Worm (Caenorhabditis elegans) whole organism, L2 larva: ENCODE measurements around the gene dct-16.

Experiments
- C34F6.9 ChIP-seq: fragments of 150-350 bp; optimal IDR thresholded peaks from 2 replicates; lab custom pipeline; 2014; ENCODE audit warnings: missing biosample characterization, missing genetic modification characterization
- R02D3.7 ChIP-seq: fragments of 150-350 bp; optimal IDR thresholded peaks from 2 replicates; lab custom pipeline; 2014; ENCODE audit warnings: missing biosample characterization, missing genetic modification characterization
- alr-1 ChIP-seq: fragments of 150-350 bp; optimal IDR thresholded peaks from 2 replicates; lab custom pipeline; 2014; ENCODE audit warnings: missing biosample characterization, missing genetic modification characterization
- aly-2 ChIP-seq: fragments of 150-350 bp; optimal IDR thresholded peaks from 2 replicates; lab custom pipeline; 2014; ENCODE audit warnings: missing biosample characterization, missing genetic modification characterization
- ama-1 ChIP-seq: fragments of 150-350 bp; optimal IDR thresholded peaks from 2 replicates; lab custom pipeline; 2018; ENCODE audit warnings: inconsistent platforms
- blmp-1 ChIP-seq: sonication (generic microtip); optimal IDR thresholded peaks from 2 replicates; lab custom pipeline; 2017; ENCODE audit warnings: missing genetic modification characterization, mild to moderate bottlenecking, missing compliant biosample characterization, antibody characterized with exemption, moderate library complexity; ENCODE audit not compliant: insufficient read depth
- ceh-82 ChIP-seq: fragments of 150-350 bp; optimal IDR thresholded peaks from 2 replicates; lab custom pipeline; 2014; ENCODE audit warnings: missing biosample characterization, missing genetic modification characterization
- crh-2 ChIP-seq: sonication (generic microtip); optimal IDR thresholded peaks from 2 replicates; lab custom pipeline; 2017; ENCODE audit warnings: missing biosample characterization, missing genetic modification characterization
- dmd-4 ChIP-seq: sonication (generic microtip); optimal IDR thresholded peaks from 2 replicates; lab custom pipeline; 2017; ENCODE audit warnings: missing biosample characterization, missing genetic modification characterization
- egl-27 ChIP-seq: sonication (generic microtip); optimal IDR thresholded peaks from 3 replicates; lab custom pipeline; 2017; ENCODE audit warnings: missing biosample characterization, missing genetic modification reagents, missing genetic modification characterization
- elt-3 ChIP-seq: sonication (generic microtip); optimal IDR thresholded peaks from 2 replicates; lab custom pipeline; 2017; ENCODE audit warnings: missing biosample characterization, missing genetic modification characterization
- fos-1 ChIP-seq: fragments of 150-350 bp; optimal IDR thresholded peaks from 2 replicates; lab custom pipeline; 2014; ENCODE audit warnings: missing biosample characterization, missing genetic modification characterization
- gmeb-1 ChIP-seq: fragments of 150-350 bp; optimal IDR thresholded peaks from 2 replicates; lab custom pipeline; 2014; ENCODE audit warnings: missing biosample characterization, missing genetic modification characterization
- lin-39 ChIP-seq: fragments of 150-350 bp; optimal IDR thresholded peaks from 2 replicates; lab custom pipeline; 2014; ENCODE audit warnings: missing biosample characterization, missing genetic modification reagents, missing genetic modification characterization
- mbf-1 ChIP-seq: sonication (generic microtip); optimal IDR thresholded peaks from 2 replicates; lab custom pipeline; 2017; ENCODE audit warnings: missing biosample characterization, missing genetic modification characterization
- nhr-10 ChIP-seq: sonication (generic microtip); optimal IDR thresholded peaks from 2 replicates; lab custom pipeline; 2017; ENCODE audit warnings: missing biosample characterization, missing genetic modification characterization
- nhr-12 ChIP-seq: fragments of 150-350 bp; optimal IDR thresholded peaks from 2 replicates; lab custom pipeline; 2014; ENCODE audit warnings: missing biosample characterization, missing genetic modification characterization
- nhr-21 ChIP-seq: fragments of 150-350 bp; optimal IDR thresholded peaks from 2 replicates; lab custom pipeline; 2014; ENCODE audit warnings: missing biosample characterization, missing genetic modification characterization
- nhr-237 ChIP-seq: fragments of 150-350 bp; optimal IDR thresholded peaks from 2 replicates; lab custom pipeline; 2014; ENCODE audit warnings: missing biosample characterization, missing genetic modification characterization
- nhr-25 ChIP-seq: fragments of 150-350 bp; sonication (generic microtip); optimal IDR thresholded peaks from 3 replicates; lab custom pipeline; 2014; ENCODE audit warnings: missing biosample characterization, missing genetic modification characterization
- nhr-77 ChIP-seq: fragments of 150-350 bp; optimal IDR thresholded peaks from 2 replicates; lab custom pipeline; 2014; ENCODE audit warnings: missing biosample characterization, missing genetic modification characterization
- sem-4 ChIP-seq: fragments of 150-350 bp; optimal IDR thresholded peaks from 2 replicates; lab custom pipeline; 2014; ENCODE audit warnings: missing biosample characterization, missing genetic modification reagents, missing genetic modification characterization
- sma-3 ChIP-seq: sonication (generic microtip); optimal IDR thresholded peaks from 2 replicates; lab custom pipeline; 2016; ENCODE audit warnings: missing genetic modification reagents, missing genetic modification characterization, missing compliant biosample characterization
- sma-9 ChIP-seq, 2 experiments: fragments of 150-350 bp in 1 of 2; sonication (generic microtip) in 1 of 2; optimal IDR thresholded peaks; 2 replicates each; lab custom pipeline; 2014 to 2016; ENCODE audit warnings: missing genetic modification characterization in 2 of 2, mild to moderate bottlenecking in 1 of 2, missing biosample characterization in 1 of 2, missing compliant biosample characterization in 1 of 2, missing genetic modification reagents in 1 of 2, moderate library complexity in 1 of 2
- unc-39 ChIP-seq: fragments of 150-350 bp; optimal IDR thresholded peaks from 2 replicates; lab custom pipeline; 2014; ENCODE audit warnings: missing biosample characterization, missing genetic modification characterization
- zag-1 ChIP-seq: fragments of 150-350 bp; optimal IDR thresholded peaks from 2 replicates; lab custom pipeline; 2014; ENCODE audit warnings: missing biosample characterization, missing genetic modification characterization
- ztf-4 ChIP-seq: fragments of 150-350 bp; optimal IDR thresholded peaks from 2 replicates; lab custom pipeline; 2014; ENCODE audit warnings: missing biosample characterization, missing genetic modification characterization

dct-16 gene

DNA sequence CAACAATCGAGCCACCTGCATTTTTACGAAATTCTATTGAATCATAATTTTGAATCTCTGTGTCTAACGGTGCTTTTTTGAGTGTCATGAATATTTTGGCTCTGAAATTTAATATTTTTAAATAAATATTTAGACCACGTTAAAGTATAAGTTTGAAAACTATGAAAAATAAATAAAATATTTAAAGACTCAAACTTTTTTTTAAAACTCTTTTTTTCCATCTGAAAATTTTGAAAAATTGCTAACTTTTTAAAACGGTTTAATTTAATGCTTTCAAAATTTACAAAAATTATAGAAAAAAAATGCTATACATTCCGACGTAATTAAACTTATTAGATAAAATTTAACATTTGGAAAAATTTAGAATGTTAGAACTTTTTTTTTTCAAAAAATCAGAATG lies 45.2 kb upstream of the dct-16 start, which contains the start of gene slc-36.3:
Gene slc-36.3 (minus strand): TSS at position 101 of the 400 bp plus-strand sequence.
- TF ChIP-seq lin-39 (tag; lab: Kevin White, UChicago), result no peak

DNA sequence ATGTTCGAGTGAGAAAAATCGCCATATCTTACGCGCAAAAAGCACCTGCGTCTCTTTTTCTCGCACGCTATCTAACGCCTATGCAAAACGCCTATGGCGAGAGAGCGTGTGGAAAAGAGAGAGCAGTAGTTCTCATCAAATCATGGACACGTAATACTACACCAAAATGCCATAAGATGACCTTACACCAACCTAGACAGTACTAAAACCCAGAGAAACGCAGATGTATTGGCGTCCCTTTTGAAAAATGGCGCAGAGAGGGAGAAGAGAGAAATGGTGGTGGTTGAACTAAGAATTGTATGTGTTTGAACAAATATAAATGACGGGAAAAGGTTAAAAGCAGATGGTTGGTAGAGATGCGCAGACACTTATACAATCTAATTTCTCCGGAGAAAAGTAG lies 40.2 kb upstream of the dct-16 start, which contains the start of gene Y38H6C.16:
Gene Y38H6C.16 (minus strand): TSS at position 293 of the 400 bp plus-strand sequence.
- TF ChIP-seq nhr-12 (tag; lab: Kevin White, UChicago) (no peak), dmd-4 (tag; lab: Kevin White, UChicago) (no peak), nhr-25 (no peak), ama-1 (lab: Kevin White, UChicago) (no peak), nhr-21 (tag; lab: Kevin White, UChicago) (no peak), sma-3 (GFP tag; lab: Kevin White, UChicago) (no peak)

DNA sequence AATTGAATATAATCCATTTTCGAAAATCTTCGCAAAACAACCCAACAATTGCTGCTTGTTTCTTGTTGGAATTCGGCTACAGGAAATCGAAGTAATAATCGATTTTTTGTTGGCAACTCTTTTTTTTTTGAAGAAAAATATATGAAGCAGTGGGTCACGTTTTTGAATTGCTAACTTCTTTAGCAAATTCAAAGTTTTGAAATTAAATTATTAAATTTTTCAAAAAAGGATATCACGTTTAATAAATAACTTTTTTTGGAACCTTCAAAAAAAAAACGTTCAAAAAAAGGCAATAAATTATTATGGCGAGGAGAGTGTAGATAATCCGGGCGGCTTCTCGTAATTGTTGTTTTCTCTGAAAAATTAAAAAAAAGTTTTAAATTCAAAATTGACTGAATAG lies 37.4 kb upstream of the dct-16 start, which contains the start of gene Y38H6C.15:
Gene Y38H6C.15 (minus strand): TSS at position 101 of the 400 bp plus-strand sequence.
- TF ChIP-seq egl-27 (tag; lab: Kevin White, UChicago) (no peak), nhr-10 (no peak), alr-1 (no peak), ceh-82 (tag; lab: Kevin White, UChicago) (no peak), blmp-1 (tag; lab: Kevin White, UChicago) (no peak), nhr-21 (tag; lab: Kevin White, UChicago) (no peak)

DNA sequence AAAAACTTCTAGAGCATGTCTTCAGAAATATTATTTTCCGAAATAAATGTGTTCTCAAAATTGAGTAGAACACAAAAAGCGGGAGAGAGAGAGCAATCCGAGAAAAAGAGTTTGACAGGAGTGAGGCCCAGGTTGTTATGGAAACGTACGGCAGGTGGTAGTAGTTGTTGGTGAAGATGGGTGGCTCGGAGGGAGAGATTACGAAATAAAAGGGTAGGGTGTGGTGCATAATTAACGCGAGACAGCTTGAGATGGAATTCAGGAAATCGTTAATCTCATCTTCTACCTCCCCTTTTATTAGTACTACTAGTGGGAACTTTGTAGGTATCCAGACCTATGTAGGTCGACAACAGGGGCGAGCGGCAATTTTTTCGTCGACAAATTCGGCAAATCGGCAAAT lies 35.2 kb upstream of the dct-16 start, which contains the start of gene famh-161:
Gene famh-161 (minus strand): TSS at position 101 of the 400 bp plus-strand sequence.
- TF ChIP-seq zag-1 (tag; lab: Kevin White, UChicago), result no peak
- no peak for TF ChIP-seq elt-3 (tag; lab: Kevin White, UChicago)
- no peak for TF ChIP-seq alr-1
- no peak for TF ChIP-seq crh-2 (tag; lab: Kevin White, UChicago)
- no peak for TF ChIP-seq blmp-1 (tag; lab: Kevin White, UChicago)

- no peak for TF ChIP-seq sma-9 (GFP tag; optimal IDR thresholded peaks at IDR 0.05; lab: Kevin White, UChicago)
- no peak for TF ChIP-seq sma-9 (tag; optimal IDR thresholded peaks at IDR 0.05; lab: Kevin White, UChicago)
- no peak for TF ChIP-seq nhr-237 (tag; lab: Kevin White, UChicago)
- no peak for TF ChIP-seq C34F6.9
- no peak for TF ChIP-seq mbf-1 (tag; lab: Kevin White, UChicago)
- TF ChIP-seq R02D3.7 (tag; lab: Kevin White, UChicago), result no peak
- no peak for TF ChIP-seq ztf-4 (tag; lab: Kevin White, UChicago)
- no peak for TF ChIP-seq nhr-77 (tag; lab: Kevin White, UChicago)
- TF ChIP-seq zag-1 (tag; lab: Kevin White, UChicago), result no peak
- TF ChIP-seq unc-39 (tag; lab: Kevin White, UChicago), result no peak
- TF ChIP-seq nhr-21 (tag; lab: Kevin White, UChicago), result no peak
- no peak for TF ChIP-seq aly-2 (tag; lab: Kevin White, UChicago)
- TF ChIP-seq blmp-1 (tag; lab: Kevin White, UChicago), result no peak
- TF ChIP-seq egl-27 (tag; lab: Kevin White, UChicago), result no peak
- no peak for TF ChIP-seq dmd-4 (tag; lab: Kevin White, UChicago)
- TF ChIP-seq sem-4 (tag; lab: Kevin White, UChicago), result no peak
- no peak for TF ChIP-seq gmeb-1 (tag; lab: Kevin White, UChicago)
- TF ChIP-seq, all 48 proteins: peak for 0
Measured at ce11 chrV:20527493-20527892, 28.6 kb upstream of the dct-16 start, which contains the start of gene Y38H6C.13. Y38H6C.13 (plus strand) TSS chrV:20527793.

- TF ChIP-seq gmeb-1 (tag; lab: Kevin White, UChicago) (peak; percentile 17), nhr-237 (tag; lab: Kevin White, UChicago) (no peak), sma-9 (GFP tag; optimal IDR thresholded peaks at IDR 0.05; lab: Kevin White, UChicago) (peak; percentile 64), sma-9 (tag; optimal IDR thresholded peaks at IDR 0.05; lab: Kevin White, UChicago) (no peak), nhr-12 (tag; lab: Kevin White, UChicago) (no peak), fos-1 (tag; lab: Kevin White, UChicago) (peak; percentile 98)
Measured at ce11 chrV:20525816-20526459, 27.1 kb upstream of the dct-16 start, which contains the start of the genes srh-166 and Y38H6C.24. srh-166 (minus strand) TSS chrV:20525866. Y38H6C.24 (plus strand) TSS chrV:20526435.
